Worm (Caenorhabditis elegans) whole organism, young adult: ENCODE measurements around the gene H01G02.1.
A peak's percentile ranks its signal among the peaks of the same experiment; 100 is the strongest.

Experiments
- B0261.1 ChIP-seq: sonication (generic microtip); optimal IDR thresholded peaks from 2 replicates; lab custom pipeline; 2016; ENCODE audit warnings: mild to moderate bottlenecking, missing genetic modification characterization, moderate library complexity, missing compliant biosample characterization
- F22D6.2 ChIP-seq: sonication (generic microtip); optimal IDR thresholded peaks from 2 replicates; lab custom pipeline; 2016; ENCODE audit warnings: mild to moderate bottlenecking, missing genetic modification characterization, missing compliant biosample characterization
- F33H1.4 ChIP-seq: fragments of 200-800 bp; sonication (Bioruptor generic); IDR thresholded peaks from 2 replicates; pipeline ENCODE4 v1.3.6; 2022; ENCODE audit warnings: missing genetic modification reagents, missing genetic modification characterization, missing compliant biosample characterization
- F39B2.1 ChIP-seq: fragments of 200-800 bp; sonication (Bioruptor generic); IDR thresholded peaks from 2 replicates; pipeline ENCODE4 v1.3.6; 2022; ENCODE audit warnings: missing genetic modification reagents, missing genetic modification characterization, missing compliant biosample characterization
- F49E8.2 ChIP-seq: sonication (generic microtip); optimal IDR thresholded peaks from 3 replicates; lab custom pipeline; 2017; ENCODE audit warnings: missing genetic modification characterization, mild to moderate bottlenecking, missing compliant biosample characterization, antibody characterized with exemption, moderate library complexity; ENCODE audit not compliant: insufficient read depth
- T07F8.4 ChIP-seq: sonication (generic microtip); optimal IDR thresholded peaks from 2 replicates; lab custom pipeline; 2016; ENCODE audit warnings: mild to moderate bottlenecking, missing genetic modification characterization, moderate library complexity, missing compliant biosample characterization
- Y56A3A.18 ChIP-seq: fragments of 200-800 bp; sonication (Bioruptor generic); IDR thresholded peaks from 2 replicates; pipeline ENCODE4 v1.3.6; 2022; ENCODE audit warnings: missing genetic modification reagents, missing genetic modification characterization, missing compliant biosample characterization
- Y95B8A.8 ChIP-seq: fragments of 200-800 bp; sonication (Bioruptor generic); IDR thresholded peaks from 2 replicates; pipeline ENCODE4 v1.3.6; 2022; ENCODE audit warnings: missing genetic modification reagents, missing genetic modification characterization, missing compliant biosample characterization
- ZK185.1 ChIP-seq: sonication (generic microtip); optimal IDR thresholded peaks from 2 replicates; lab custom pipeline; 2016; ENCODE audit warnings: mild to moderate bottlenecking, missing genetic modification characterization, missing compliant biosample characterization; ENCODE audit not compliant: poor library complexity, severe bottlenecking
- ama-1 ChIP-seq, 3 experiments: fragments of 150-350 bp in 1 of 3; sonication (generic microtip) in 2 of 3; optimal IDR thresholded peaks; 2 replicates each; lab custom pipeline; 2014 to 2018; ENCODE audit warnings: missing biosample characterization in 2 of 3, missing genetic modification characterization in 2 of 3, missing genetic modification reagents in 2 of 3
- attf-6 ChIP-seq: fragments of 200-800 bp; sonication (Bioruptor generic); IDR thresholded peaks from 2 replicates; pipeline ENCODE4 v1.3.6; 2022; ENCODE audit warnings: missing genetic modification reagents, missing genetic modification characterization, missing compliant biosample characterization
- bed-2 ChIP-seq: fragments of 200-800 bp; sonication (Bioruptor generic); IDR thresholded peaks from 2 replicates; pipeline ENCODE4 v1.3.6; 2022; ENCODE audit warnings: missing genetic modification reagents, missing genetic modification characterization, missing compliant biosample characterization
- cebp-1 ChIP-seq, 2 experiments: fragments of 200-800 bp in 1 of 2; sonication (Bioruptor generic) in 1 of 2; sonication (generic microtip) in 1 of 2; IDR thresholded peaks in 1 of 2; optimal IDR thresholded peaks in 1 of 2; 2 replicates each; pipeline versions ENCODE4 v1.3.6 to Lab custom; 2017 to 2022; ENCODE audit warnings: missing compliant biosample characterization in 2 of 2, missing genetic modification characterization in 2 of 2, mild to moderate bottlenecking in 1 of 2, missing genetic modification reagents in 1 of 2, moderate library complexity in 1 of 2
- ceh-58 ChIP-seq: fragments of 200-800 bp; sonication (Bioruptor generic); IDR thresholded peaks from 2 replicates; pipeline ENCODE4 v1.3.6; 2022; ENCODE audit warnings: missing genetic modification characterization, missing compliant biosample characterization
- ceh-79 ChIP-seq: sonication (generic microtip); optimal IDR thresholded peaks from 2 replicates; lab custom pipeline; 2017; ENCODE audit warnings: mild to moderate bottlenecking, missing genetic modification characterization, missing compliant biosample characterization
- chd-7 ChIP-seq: sonication (generic microtip); optimal IDR thresholded peaks from 2 replicates; lab custom pipeline; 2016; ENCODE audit warnings: mild to moderate bottlenecking, missing genetic modification characterization, moderate library complexity, missing compliant biosample characterization
- efl-1 ChIP-seq: fragments of 150-350 bp; optimal IDR thresholded peaks from 2 replicates; lab custom pipeline; 2014; ENCODE audit warnings: missing biosample characterization, missing genetic modification reagents, missing genetic modification characterization
- ekl-4 ChIP-seq: fragments of 200-800 bp; sonication (Bioruptor generic); IDR thresholded peaks from 2 replicates; pipeline ENCODE4 v1.3.6; 2022; ENCODE audit warnings: missing genetic modification reagents, missing genetic modification characterization, missing compliant biosample characterization
- him-1 ChIP-seq: sonication (generic microtip); optimal IDR thresholded peaks from 2 replicates; lab custom pipeline; 2016; ENCODE audit warnings: missing genotype, missing genetic modification reagents, missing genetic modification characterization, missing compliant biosample characterization
- hlh-26 ChIP-seq: fragments of 200-800 bp; sonication (Bioruptor generic); conservative IDR thresholded peaks from 2 replicates; pipeline ENCODE4 v1.3.6; 2022; ENCODE audit warnings: missing genetic modification reagents, missing genetic modification characterization, missing compliant biosample characterization
- let-526 ChIP-seq: fragments of 200-800 bp; sonication (Bioruptor generic); IDR thresholded peaks from 2 replicates; pipeline ENCODE4 v1.3.6; 2022; ENCODE audit warnings: missing genetic modification reagents, missing genetic modification characterization, missing compliant biosample characterization
- lin-26 ChIP-seq: fragments of 200-800 bp; sonication (Bioruptor generic); IDR thresholded peaks from 2 replicates; pipeline ENCODE4 v1.3.6; 2022; ENCODE audit warnings: missing genetic modification reagents, missing genetic modification characterization, missing compliant biosample characterization
- lin-35 ChIP-seq, 3 experiments: fragments of 150-350 bp in 2 of 3; sonication (generic microtip) in 1 of 3; optimal IDR thresholded peaks; 2 replicates each; lab custom pipeline; 2014 to 2018; ENCODE audit warnings: missing biosample characterization in 3 of 3, missing genetic modification characterization in 3 of 3, missing genetic modification reagents in 3 of 3
- lin-40 ChIP-seq: sonication (generic microtip); optimal IDR thresholded peaks from 2 replicates; lab custom pipeline; 2016; ENCODE audit warnings: missing genetic modification characterization, mild to moderate bottlenecking, missing compliant biosample characterization, missing genotype, missing genetic modification reagents
- lin-54 ChIP-seq: fragments of 200-800 bp; sonication (Bioruptor generic); optimal IDR thresholded peaks from 2 replicates; lab custom pipeline; 2018; ENCODE audit warnings: mild to moderate bottlenecking, missing genetic modification characterization, missing compliant biosample characterization
- lir-1 ChIP-seq: fragments of 200-800 bp; sonication (Bioruptor generic); conservative IDR thresholded peaks from 2 replicates; pipeline ENCODE4 v1.3.6; 2022; ENCODE audit warnings: missing genetic modification reagents, missing genetic modification characterization, missing compliant biosample characterization
- lsl-1 ChIP-seq: fragments of 200-800 bp; sonication (Bioruptor generic); optimal IDR thresholded peaks from 2 replicates; lab custom pipeline; 2018; ENCODE audit warnings: mild to moderate bottlenecking, missing genetic modification characterization, moderate library complexity, missing compliant biosample characterization
- madf-3 ChIP-seq: fragments of 200-800 bp; sonication (Bioruptor generic); IDR thresholded peaks from 2 replicates; pipeline ENCODE4 v1.3.6; 2022; ENCODE audit warnings: missing genetic modification reagents, missing genetic modification characterization, missing compliant biosample characterization
- madf-6 ChIP-seq: fragments of 200-800 bp; sonication (Bioruptor generic); IDR thresholded peaks from 2 replicates; pipeline ENCODE4 v1.3.6; 2022; ENCODE audit warnings: missing genetic modification reagents, missing genetic modification characterization, missing compliant biosample characterization
- nfyb-1 ChIP-seq: fragments of 200-800 bp; sonication (Bioruptor generic); IDR thresholded peaks from 2 replicates; pipeline ENCODE4 v1.3.6; 2022; ENCODE audit warnings: missing genetic modification reagents, missing genetic modification characterization, missing compliant biosample characterization
- nhr-120 ChIP-seq: fragments of 200-800 bp; sonication (Bioruptor generic); IDR thresholded peaks from 2 replicates; pipeline ENCODE4 v1.3.6; 2022; ENCODE audit warnings: missing genetic modification characterization, missing compliant biosample characterization
- nhr-90 ChIP-seq: sonication (generic microtip); optimal IDR thresholded peaks from 2 replicates; lab custom pipeline; 2016; ENCODE audit warnings: missing genotype, mild to moderate bottlenecking, missing genetic modification characterization, missing compliant biosample characterization
- pbrm-1 ChIP-seq: fragments of 200-800 bp; sonication (Bioruptor generic); IDR thresholded peaks from 2 replicates; pipeline ENCODE4 v1.3.6; 2022; ENCODE audit warnings: missing genetic modification reagents, missing genetic modification characterization, missing compliant biosample characterization
- pha-4 ChIP-seq: fragments of 150-350 bp; sonication (generic microtip); optimal IDR thresholded peaks from 2 replicates; lab custom pipeline; 2014; ENCODE audit warnings: missing biosample characterization, missing genetic modification reagents, missing genetic modification characterization
- rcor-1 ChIP-seq: fragments of 200-800 bp; sonication (Bioruptor generic); IDR thresholded peaks from 2 replicates; pipeline ENCODE4 v1.3.6; 2022; ENCODE audit warnings: missing genetic modification reagents, missing genetic modification characterization, missing compliant biosample characterization
- repo-1 ChIP-seq: sonication (generic microtip); optimal IDR thresholded peaks from 2 replicates; lab custom pipeline; 2017; ENCODE audit warnings: mild to moderate bottlenecking, missing genetic modification characterization, missing compliant biosample characterization
- snpc-3.4 ChIP-seq: sonication (generic microtip); optimal IDR thresholded peaks from 2 replicates; lab custom pipeline; 2017; ENCODE audit warnings: missing genetic modification characterization, mild to moderate bottlenecking, missing compliant biosample characterization, antibody characterized with exemption, moderate library complexity, missing genotype, missing genetic modification reagents
- snpc-4 ChIP-seq, 5 experiments: fragments of 150-350 bp in 1 of 5; sonication (generic microtip) in 4 of 5; optimal IDR thresholded peaks; 2 replicates each; lab custom pipeline; 2014 to 2018; ENCODE audit warnings: missing genetic modification characterization in 5 of 5, missing biosample characterization in 3 of 5, antibody characterized with exemption in 2 of 5, mild to moderate bottlenecking in 2 of 5, missing compliant biosample characterization in 2 of 5, missing genotype in 2 of 5, moderate library complexity in 2 of 5, missing genetic modification reagents in 1 of 5
- somi-1 ChIP-seq: fragments of 200-800 bp; sonication (Bioruptor generic); optimal IDR thresholded peaks from 2 replicates; lab custom pipeline; 2018; ENCODE audit warnings: mild to moderate bottlenecking, missing genetic modification characterization, missing compliant biosample characterization
- tbx-9 ChIP-seq: sonication (generic microtip); optimal IDR thresholded peaks from 2 replicates; lab custom pipeline; 2016; ENCODE audit warnings: borderline replicate concordance, missing genetic modification characterization, inconsistent platforms, missing compliant biosample characterization
- tlf-1 ChIP-seq: fragments of 200-800 bp; sonication (Bioruptor generic); optimal IDR thresholded peaks from 2 replicates; lab custom pipeline; 2018; ENCODE audit warnings: mild to moderate bottlenecking, missing genetic modification characterization, missing compliant biosample characterization
- unc-62 ChIP-seq: fragments of 150-350 bp; optimal IDR thresholded peaks from 2 replicates; lab custom pipeline; 2014; ENCODE audit warnings: missing biosample characterization, missing genetic modification reagents, missing genetic modification characterization
- xnd-1 ChIP-seq: sonication (generic microtip); optimal IDR thresholded peaks from 2 replicates; lab custom pipeline; 2016; ENCODE audit warnings: missing genotype, missing genetic modification reagents, missing genetic modification characterization, missing compliant biosample characterization
- ztf-22 ChIP-seq: fragments of 200-800 bp; sonication (Bioruptor generic); optimal IDR thresholded peaks from 2 replicates; lab custom pipeline; 2018; ENCODE audit warnings: mild to moderate bottlenecking, missing genetic modification characterization, moderate library complexity, missing compliant biosample characterization

The H01G02.1 gene

DNA sequence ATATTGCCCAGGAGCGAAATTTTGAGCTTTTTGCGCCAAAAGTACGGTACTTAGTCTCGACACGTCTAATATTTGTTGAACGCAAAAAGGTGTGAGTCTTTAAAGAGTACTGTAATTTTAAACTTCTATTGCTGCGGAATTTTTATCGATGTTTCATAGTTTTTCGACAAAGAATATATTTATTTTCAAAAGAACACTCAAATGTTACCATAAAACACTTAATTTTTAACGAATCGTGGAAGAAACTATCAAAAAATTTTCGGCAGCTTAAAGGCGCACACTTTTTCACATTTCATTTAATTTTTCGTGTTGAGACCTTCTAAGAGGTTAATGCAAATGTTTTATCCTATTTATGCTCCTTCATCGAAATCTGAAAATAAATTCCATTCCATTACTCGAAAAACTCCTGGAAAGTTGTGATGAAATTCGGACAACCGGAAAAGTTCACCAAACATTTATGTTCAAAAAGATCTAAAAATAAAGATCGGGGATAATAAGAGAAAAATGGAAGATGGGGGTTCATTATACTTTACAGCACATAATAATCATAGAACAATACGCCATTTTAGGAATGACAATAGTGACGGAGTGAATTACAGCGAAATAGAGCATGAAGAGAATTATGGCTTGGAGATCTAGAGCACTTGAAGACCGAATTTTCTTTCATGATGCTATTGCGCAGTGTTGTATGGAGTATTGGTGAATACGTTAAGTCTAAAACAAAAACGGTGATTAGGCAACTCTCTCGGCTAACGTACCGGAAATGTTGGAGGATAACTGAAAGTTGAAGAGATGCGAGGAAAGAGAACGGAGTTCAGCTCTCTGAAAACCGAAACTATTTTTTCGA, 16.3 kb upstream of the H01G02.1 start:
- TF ChIP-seq chd-7 (tag; lab: Kevin White, UChicago) (peak; percentile 14), repo-1 (tag; lab: Kevin White, UChicago) (peak; percentile 64), xnd-1 (peak; percentile 33), madf-3 (peak; percentile 64), nfyb-1 (no peak), lin-54 (GFP tag; lab: Kevin White, UChicago) (peak; percentile 63), T07F8.4 (tag; lab: Kevin White, UChicago) (no peak), ama-1 (optimal IDR thresholded peaks at IDR 0.05; lab: Kevin White, UChicago) (no peak), ama-1 (GFP tag; optimal IDR thresholded peaks at IDR 0.05; lab: Kevin White, UChicago) (peak; percentile 53 to 55), him-1 (tag; lab: Kevin White, UChicago) (no peak), lin-35 (GFP tag; optimal IDR thresholded peaks at IDR 0.05; lab: Kevin White, UChicago) (peak in 2 of 3 experiments; percentile 31 to 66), lir-1 (GFP tag; lab: Robert Waterston, UW) (no peak), unc-62 (GFP tag; lab: Kevin White, UChicago) (no peak), ceh-79 (tag; lab: Kevin White, UChicago) (peak; percentile 58), madf-6 (GFP tag; lab: Robert Waterston, UW) (peak; percentile 74), hlh-26 (GFP tag; lab: Robert Waterston, UW) (no peak), lin-40 (tag; lab: Kevin White, UChicago) (no peak), efl-1 (peak; percentile 5), ekl-4 (GFP tag; lab: Robert Waterston, UW) (peak; percentile 61; the same call in 1 of the 2 replicates), F22D6.2 (no peak), let-526 (GFP tag; lab: Robert Waterston, UW) (peak; percentile 43; the same call in 1 of the 2 replicates), lin-26 (peak; percentile 67), somi-1 (no peak), nhr-90 (tag; lab: Kevin White, UChicago) (no peak), snpc-3.4 (tag; lab: Kevin White, UChicago) (peak; percentile 64), attf-6 (peak; percentile 64), F33H1.4 (no peak), snpc-4 (GFP tag; optimal IDR thresholded peaks at IDR 0.05; lab: Kevin White, UChicago) (no peak), snpc-4 (tag; optimal IDR thresholded peaks at IDR 0.05; lab: Kevin White, UChicago) (peak in 2 of 4 experiments; percentile 2 to 43), B0261.1 (no peak), Y56A3A.18 (peak; percentile 63; the same call in 1 of the 2 replicates), nhr-120 (GFP tag; lab: Robert Waterston, UW) (no peak), cebp-1 (GFP tag; IDR thresholded peaks at IDR 0.05; lab: Robert Waterston, UW) (no peak), cebp-1 (tag; optimal IDR thresholded peaks at IDR 0.05; lab: Kevin White, UChicago) (peak; percentile 55), lsl-1 (GFP tag; lab: Kevin White, UChicago) (peak; percentile 27), F39B2.1 (peak; percentile 80), rcor-1 (GFP tag; lab: Robert Waterston, UW) (peak; percentile 64), tbx-9 (no peak), bed-2 (GFP tag; lab: Robert Waterston, UW) (no peak), F49E8.2 (tag; lab: Kevin White, UChicago) (peak; percentile 89), ceh-58 (GFP tag; lab: Robert Waterston, UW) (peak; percentile 63; the same call in 1 of the 2 replicates), Y95B8A.8 (GFP tag; lab: Robert Waterston, UW) (peak; percentile 60; the same call in 1 of the 2 replicates), ZK185.1 (peak; percentile 53), pbrm-1 (GFP tag; lab: Robert Waterston, UW) (peak; percentile 53), ztf-22 (no peak), pha-4 (tag; lab: Kevin White, UChicago) (peak; percentile 53), tlf-1 (GFP tag; lab: Kevin White, UChicago) (peak; percentile 46)
